Worm (Caenorhabditis elegans) whole organism, L4 larva: ENCODE data around the gene melo-1.
"Not testable (repeated sequence)": the region's sequence is repeated elsewhere in the genome, so short reads cannot be mapped to it uniquely, and the experiment has no call there.

Experiments
- F37D6.2 ChIP-seq: sonication (generic microtip); optimal IDR thresholded peaks from 2 replicates; lab custom pipeline; 2016; ENCODE audit warnings: mild to moderate bottlenecking, missing genetic modification characterization, missing compliant biosample characterization
- T20F7.1 ChIP-seq: fragments of 200-800 bp; sonication (Bioruptor generic); optimal IDR thresholded peaks from 2 replicates; lab custom pipeline; 2018; ENCODE audit warnings: mild to moderate bottlenecking, missing genetic modification characterization, missing compliant biosample characterization
- Y5F2A.4 ChIP-seq: fragments of 200-800 bp; sonication (Bioruptor generic); optimal IDR thresholded peaks from 2 replicates; lab custom pipeline; 2018; ENCODE audit warnings: mild to moderate bottlenecking, missing genetic modification characterization, missing compliant biosample characterization
- Y75B8A.6 ChIP-seq: fragments of 200-800 bp; sonication (Bioruptor generic); IDR thresholded peaks from 2 replicates; pipeline ENCODE4 v1.3.6; 2022; ENCODE audit warnings: missing genetic modification reagents, missing genetic modification characterization, missing compliant biosample characterization
- aha-1 ChIP-seq: fragments of 150-350 bp; peaks from one replicate; lab custom pipeline; 2014; ENCODE audit warnings: missing biosample characterization, missing genetic modification characterization
- aly-2 ChIP-seq: sonication (generic microtip); optimal IDR thresholded peaks from 2 replicates; lab custom pipeline; 2018; ENCODE audit warnings: missing biosample characterization, missing genetic modification characterization
- ama-1 ChIP-seq: fragments of 150-350 bp; optimal IDR thresholded peaks from 2 replicates; lab custom pipeline; 2014; ENCODE audit warnings: inconsistent platforms, mixed read lengths
- arid-1 ChIP-seq: fragments of 200-800 bp; sonication (Bioruptor generic); conservative IDR thresholded peaks from 2 replicates; pipeline ENCODE4 v1.3.6; 2022; ENCODE audit warnings: missing genetic modification reagents, missing genetic modification characterization, missing compliant biosample characterization
- ceh-82 ChIP-seq: sonication (generic microtip); optimal IDR thresholded peaks from 2 replicates; lab custom pipeline; 2017; ENCODE audit warnings: missing biosample characterization, missing genetic modification characterization
- ces-1 ChIP-seq: fragments of 150-350 bp; sonication (generic microtip); optimal IDR thresholded peaks from 4 replicates; lab custom pipeline; 2014; ENCODE audit warnings: missing biosample characterization, missing genetic modification reagents, missing genetic modification characterization
- ctbp-1 ChIP-seq: fragments of 200-800 bp; sonication (Bioruptor generic); IDR thresholded peaks from 2 replicates; pipeline ENCODE4 v1.3.6; 2022; ENCODE audit warnings: missing genetic modification reagents, missing genetic modification characterization, missing compliant biosample characterization
- daf-19 ChIP-seq: fragments of 200-800 bp; sonication (Bioruptor generic); conservative IDR thresholded peaks from 2 replicates; pipeline ENCODE4 v1.3.6; 2022; ENCODE audit warnings: missing genetic modification characterization, missing compliant biosample characterization
- daf-8 ChIP-seq: fragments of 200-800 bp; sonication (Bioruptor generic); IDR thresholded peaks from 2 replicates; pipeline ENCODE4 v1.3.6; 2022; ENCODE audit warnings: missing genetic modification characterization, missing compliant biosample characterization
- dmd-8 ChIP-seq: fragments of 200-800 bp; sonication (Bioruptor generic); IDR thresholded peaks from 2 replicates; pipeline ENCODE4 v1.3.6; 2022; ENCODE audit warnings: missing genetic modification characterization, missing compliant biosample characterization
- dpl-1 ChIP-seq: fragments of 150-350 bp; optimal IDR thresholded peaks from 2 replicates; lab custom pipeline; 2014; ENCODE audit warnings: missing biosample characterization, missing genetic modification reagents, missing genetic modification characterization
- dve-1 ChIP-seq: sonication (generic microtip); optimal IDR thresholded peaks from 2 replicates; lab custom pipeline; 2017; ENCODE audit warnings: antibody characterized with exemption, mild to moderate bottlenecking, missing genetic modification characterization, missing compliant biosample characterization; ENCODE audit not compliant: insufficient read depth
- egl-27 ChIP-seq: sonication (generic microtip); optimal IDR thresholded peaks from 3 replicates; lab custom pipeline; 2017; ENCODE audit warnings: missing biosample characterization, missing genetic modification reagents, missing genetic modification characterization
- hif-1 ChIP-seq, 2 experiments: sonication (generic microtip); optimal IDR thresholded peaks; 2 replicates each; lab custom pipeline; 2016 to 2017; ENCODE audit warnings: missing compliant biosample characterization in 2 of 2, missing genetic modification characterization in 2 of 2, missing genetic modification reagents in 2 of 2, missing genotype in 2 of 2, mild to moderate bottlenecking in 1 of 2
- hlh-11 ChIP-seq: fragments of 200-800 bp; sonication (Bioruptor generic); optimal IDR thresholded peaks from 2 replicates; lab custom pipeline; 2018; ENCODE audit warnings: mild to moderate bottlenecking, missing genetic modification characterization, missing compliant biosample characterization
- hlh-30 ChIP-seq: sonication (generic microtip); optimal IDR thresholded peaks from 2 replicates; lab custom pipeline; 2017; ENCODE audit warnings: antibody characterized with exemption, mild to moderate bottlenecking, missing genetic modification characterization, missing compliant biosample characterization; ENCODE audit not compliant: insufficient read depth
- hmg-1.1 ChIP-seq: fragments of 200-800 bp; sonication (Bioruptor generic); IDR thresholded peaks from 2 replicates; pipeline ENCODE4 v1.3.6; 2022; ENCODE audit warnings: missing genetic modification reagents, missing genetic modification characterization, missing compliant biosample characterization
- lin-38 ChIP-seq: fragments of 200-800 bp; sonication (Bioruptor generic); IDR thresholded peaks from 2 replicates; pipeline ENCODE4 v1.3.6; 2022; ENCODE audit warnings: missing genetic modification reagents, missing genetic modification characterization, missing compliant biosample characterization
- lsy-2 ChIP-seq, 2 experiments: fragments of 150-350 bp in 1 of 2; sonication (generic microtip) in 1 of 2; optimal IDR thresholded peaks; 2 replicates each; lab custom pipeline; 2014 to 2017; ENCODE audit warnings: missing biosample characterization in 2 of 2, missing genetic modification characterization in 2 of 2
- madf-9 ChIP-seq: fragments of 200-800 bp; sonication (Bioruptor generic); conservative IDR thresholded peaks from 2 replicates; pipeline ENCODE4 v1.3.6; 2022; ENCODE audit warnings: missing genetic modification reagents, missing genetic modification characterization, missing compliant biosample characterization
- mdl-1 ChIP-seq, 2 experiments: fragments of 150-350 bp in 1 of 2; sonication (generic microtip) in 1 of 2; optimal IDR thresholded peaks; 2 replicates each; lab custom pipeline; 2014 to 2017; ENCODE audit warnings: missing biosample characterization in 2 of 2, missing genetic modification characterization in 2 of 2
- mep-1 ChIP-seq: fragments of 150-350 bp; sonication (generic microtip); optimal IDR thresholded peaks from 3 replicates; lab custom pipeline; 2014; ENCODE audit warnings: missing biosample characterization, missing genetic modification characterization
- mxl-2 ChIP-seq: fragments of 200-800 bp; sonication (Bioruptor generic); conservative IDR thresholded peaks from 2 replicates; pipeline ENCODE4 v1.3.6; 2022; ENCODE audit warnings: missing genetic modification reagents, missing genetic modification characterization, missing compliant biosample characterization
- nhr-28 ChIP-seq: fragments of 150-350 bp; optimal IDR thresholded peaks from 2 replicates; lab custom pipeline; 2014; ENCODE audit warnings: missing biosample characterization, missing genetic modification characterization
- saeg-2 ChIP-seq: fragments of 200-800 bp; sonication (Bioruptor generic); IDR thresholded peaks from 2 replicates; pipeline ENCODE4 v1.3.6; 2022; ENCODE audit warnings: missing genetic modification reagents, missing genetic modification characterization, missing compliant biosample characterization
- set-16 ChIP-seq: fragments of 200-800 bp; sonication (Bioruptor generic); IDR thresholded peaks from 2 replicates; pipeline ENCODE4 v1.3.6; 2022; ENCODE audit warnings: missing genetic modification reagents, missing genetic modification characterization, missing compliant biosample characterization
- snpc-1.2 ChIP-seq: fragments of 200-800 bp; sonication (Bioruptor generic); IDR thresholded peaks from 2 replicates; pipeline ENCODE4 v1.3.6; 2022; ENCODE audit warnings: missing genetic modification reagents, missing genetic modification characterization, missing compliant biosample characterization
- spr-1 ChIP-seq: sonication (generic microtip); optimal IDR thresholded peaks from 2 replicates; lab custom pipeline; 2016; ENCODE audit warnings: mild to moderate bottlenecking, missing genetic modification characterization, missing compliant biosample characterization
- spr-3 ChIP-seq: fragments of 200-800 bp; sonication (Bioruptor generic); optimal IDR thresholded peaks from 2 replicates; lab custom pipeline; 2018; ENCODE audit warnings: mild to moderate bottlenecking, missing genetic modification characterization, missing compliant biosample characterization
- unc-130 ChIP-seq: sonication (generic microtip); optimal IDR thresholded peaks from 2 replicates; lab custom pipeline; 2016; ENCODE audit warnings: missing genetic modification reagents, missing genetic modification characterization, missing compliant biosample characterization
- unc-62 ChIP-seq, 3 experiments: fragments of 150-350 bp in 1 of 3; sonication (generic microtip); optimal IDR thresholded peaks in 2 of 3; peaks in 1 of 3; 1 replicate in 1 of 3; 2 replicates in 2 of 3; lab custom pipeline; 2014 to 2017; ENCODE audit warnings: missing biosample characterization in 3 of 3, missing genetic modification characterization in 3 of 3, missing genetic modification reagents in 3 of 3, missing genotype in 1 of 3
- zip-11 ChIP-seq: fragments of 200-800 bp; sonication (Bioruptor generic); IDR thresholded peaks from 2 replicates; pipeline ENCODE4 v1.3.6; 2022; ENCODE audit warnings: missing genetic modification characterization, missing compliant biosample characterization

The melo-1 gene

ce11 chrIV:14741926-14742325 lies 44.9 kb upstream of the melo-1 start:
- TF ChIP-seq aha-1 (tag; lab: Kevin White, UChicago), result peak; percentile 96
- TF ChIP-seq egl-27 (tag; lab: Kevin White, UChicago), result no peak

- peak; percentile 84; the same call in 1 of the 2 replicates for TF ChIP-seq set-16
- TF ChIP-seq snpc-1.2 (GFP tag; lab: Robert Waterston, UW), result peak; percentile 67; the same call in 1 of the 2 replicates
- peak; percentile 16; the same call in 1 of the 2 replicates for TF ChIP-seq lin-38 (GFP tag; lab: Robert Waterston, UW)
Observed at ce11 chrIV:14747578-14748208, 39.1 kb upstream of the melo-1 start.

ce11 chrIV:14754912-14755311 lies 31.9 kb upstream of the melo-1 start, which contains the start of gene Y57G11C.499:
TSS of gene Y57G11C.499 (minus strand) at chrIV:14754934.
- TF ChIP-seq snpc-1.2 (GFP tag; lab: Robert Waterston, UW) (peak; percentile 91), unc-130 (GFP tag; lab: Kevin White, UChicago) (no peak)

- TF ChIP-seq dmd-8 (GFP tag; lab: Robert Waterston, UW), result no peak
- TF ChIP-seq dpl-1 (GFP tag; lab: Kevin White, UChicago), result no peak
- TF ChIP-seq zip-11 (GFP tag; lab: Robert Waterston, UW), result no peak
- TF ChIP-seq snpc-1.2 (GFP tag; lab: Robert Waterston, UW), result peak; percentile 59; the same call in 1 of the 2 replicates
- no peak for TF ChIP-seq spr-3 (GFP tag; lab: Kevin White, UChicago)
- no peak for TF ChIP-seq hlh-30 (tag; lab: Kevin White, UChicago)
- TF ChIP-seq ama-1 (lab: Kevin White, UChicago), result no peak
- no peak for TF ChIP-seq unc-62 (GFP tag; optimal IDR thresholded peaks at IDR 0.05 in 1 of 2; lab: Kevin White, UChicago)
- TF ChIP-seq unc-62 (tag; optimal IDR thresholded peaks at IDR 0.05; lab: Kevin White, UChicago), result no peak
Observed at ce11 chrIV:14757786-14758185, 29.0 kb upstream of the melo-1 start.

- TF ChIP-seq spr-1 (tag; lab: Kevin White, UChicago) (no peak), snpc-1.2 (GFP tag; lab: Robert Waterston, UW) (peak; percentile 65)
Observed at ce11 chrIV:14759662-14760061, 27.2 kb upstream of the melo-1 start.

ce11 chrIV:14760845-14761244 lies 26.0 kb upstream of the melo-1 start, which contains the start of gene ptp-5.2:
TSS of gene ptp-5.2 (minus strand) at chrIV:14760945.
- no peak for TF ChIP-seq daf-8 (GFP tag; lab: Robert Waterston, UW)
- TF ChIP-seq Y5F2A.4 (GFP tag; lab: Kevin White, UChicago), result no peak
- TF ChIP-seq Y75B8A.6 (GFP tag; lab: Robert Waterston, UW), result no peak
- TF ChIP-seq ces-1 (GFP tag; lab: Kevin White, UChicago), result no peak
- TF ChIP-seq dve-1, result no peak
- no peak for TF ChIP-seq aly-2
- TF ChIP-seq ceh-82, result no peak
- TF ChIP-seq F37D6.2 (tag; lab: Kevin White, UChicago), result no peak
- TF ChIP-seq arid-1, result no peak
- TF ChIP-seq unc-62 (GFP tag; optimal IDR thresholded peaks at IDR 0.05 in 1 of 2; lab: Kevin White, UChicago), result no peak
- no peak for TF ChIP-seq unc-62 (tag; optimal IDR thresholded peaks at IDR 0.05; lab: Kevin White, UChicago)

ce11 chrIV:14763348-14763747 lies 23.5 kb upstream of the melo-1 start:
- TF ChIP-seq hlh-11 (tag; lab: Kevin White, UChicago) (peak; percentile 80), lsy-2 (tag; optimal IDR thresholded peaks at IDR 0.05; lab: Kevin White, UChicago) (peak in 1 of 2 experiments; percentile 40), hlh-30 (tag; lab: Kevin White, UChicago) (peak; percentile 97), hif-1 (tag; optimal IDR thresholded peaks at IDR 0.05; lab: Kevin White, UChicago) (peak in 1 of 2 experiments; percentile 17), madf-9 (0 out of 2 replicates have a peak, but pooled peaks have one; percentile 25), mep-1 (tag; lab: Kevin White, UChicago) (peak; percentile 36), saeg-2 (GFP tag; lab: Robert Waterston, UW) (0 out of 2 replicates have a peak, but pooled peaks have one; percentile 44), hmg-1.1 (peak; percentile 84; the same call in 1 of the 2 replicates), mdl-1 (tag; optimal IDR thresholded peaks at IDR 0.05; lab: Kevin White, UChicago) (peak; percentile 51 to 90), mxl-2 (GFP tag; lab: Robert Waterston, UW) (0 out of 2 replicates have a peak, but pooled peaks have one; percentile 44), unc-62 (GFP tag; optimal IDR thresholded peaks at IDR 0.05 in 1 of 2; lab: Kevin White, UChicago) (peak in 1 of 2 experiments; percentile 96), nhr-28 (tag; lab: Kevin White, UChicago) (peak; percentile 33), ctbp-1 (GFP tag; lab: Robert Waterston, UW) (0 out of 2 replicates have a peak, but pooled peaks have one; percentile 18), T20F7.1 (GFP tag; lab: Kevin White, UChicago) (peak; percentile 63), daf-19 (GFP tag; lab: Robert Waterston, UW) (0 out of 2 replicates have a peak, but pooled peaks have one; percentile 43)
- TF ChIP-seq unc-62 (tag; optimal IDR thresholded peaks at IDR 0.05; lab: Kevin White, UChicago), result not testable (repeated sequence)
